Worm (Caenorhabditis elegans): ENCODE measurements around the gene Y56A3A.6.

- no peak for TF ChIP-seq egl-27 (tag; optimal IDR thresholded peaks at IDR 0.05)
- no peak for TF ChIP-seq ceh-82 (tag; optimal IDR thresholded peaks at IDR 0.05)
- no peak for TF ChIP-seq nhr-84 (tag; optimal IDR thresholded peaks at IDR 0.05)
- TF ChIP-seq nhr-12 (tag; optimal IDR thresholded peaks at IDR 0.05) = no peak
- no peak for TF ChIP-seq ama-1 (optimal IDR thresholded peaks at IDR 0.05)
- no peak for TF ChIP-seq nhr-77 (tag; optimal IDR thresholded peaks at IDR 0.05)
- no peak for TF ChIP-seq nhr-71 (tag; optimal IDR thresholded peaks at IDR 0.05)
Measured at ce11 chrIII:11907177-11907576, 28.6 kb upstream of the Y56A3A.6 start, which contains the start of gene sdz-33.

Data from whole organism, L1 larva.